Worm (Caenorhabditis elegans): ENCODE data around the gene glt-5.

The glt-5 gene

DNA sequence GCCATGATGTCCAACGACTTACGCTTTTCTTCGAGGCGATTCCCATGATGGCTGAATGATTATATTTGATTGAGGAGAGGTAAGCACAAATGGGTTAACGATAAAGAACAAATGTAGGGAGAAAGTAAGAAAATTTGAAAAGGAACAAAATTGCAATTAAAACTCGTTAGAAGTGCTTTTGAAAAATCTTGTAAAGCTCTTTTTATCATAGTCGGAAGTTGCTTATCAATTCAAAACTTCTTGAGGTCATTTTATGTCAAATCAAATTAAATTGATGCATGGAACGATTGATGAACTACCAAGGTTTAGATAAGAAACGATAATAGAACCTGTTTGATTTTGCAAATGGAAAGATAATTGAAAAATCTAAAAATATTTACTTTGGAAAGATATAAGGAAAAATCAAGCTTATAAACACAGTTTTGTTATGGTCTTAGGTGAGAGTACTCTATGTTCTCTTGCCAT, at the start of gene glt-5:
Gene glt-5 (minus strand): TSS at position 51 of the 465 bp plus-strand sequence.
- TF ChIP-seq aly-1 (tag; optimal IDR thresholded peaks at IDR 0.05) (no peak), tbx-37 (GFP tag; conservative IDR thresholded peaks at IDR 0.05) (no peak), B0310.2 (tag; optimal IDR thresholded peaks at IDR 0.05) (no peak), sea-1 (GFP tag; conservative IDR thresholded peaks at IDR 0.05) (no peak), ceh-36 (tag; optimal IDR thresholded peaks at IDR 0.05) (no peak), hmbx-1 (tag; optimal IDR thresholded peaks at IDR 0.05) (no peak), flt-1 (GFP tag; IDR thresholded peaks at IDR 0.05) (no peak), ceh-13 (GFP tag; optimal IDR thresholded peaks at IDR 0.05) (no peak), scrt-1 (GFP tag; IDR thresholded peaks at IDR 0.05) (no peak), hnd-1 (tag; optimal IDR thresholded peaks at IDR 0.05) (no peak), tra-4 (tag; optimal IDR thresholded peaks at IDR 0.05) (no peak), F13C5.2 (tag; optimal IDR thresholded peaks at IDR 0.05) (no peak)

DNA sequence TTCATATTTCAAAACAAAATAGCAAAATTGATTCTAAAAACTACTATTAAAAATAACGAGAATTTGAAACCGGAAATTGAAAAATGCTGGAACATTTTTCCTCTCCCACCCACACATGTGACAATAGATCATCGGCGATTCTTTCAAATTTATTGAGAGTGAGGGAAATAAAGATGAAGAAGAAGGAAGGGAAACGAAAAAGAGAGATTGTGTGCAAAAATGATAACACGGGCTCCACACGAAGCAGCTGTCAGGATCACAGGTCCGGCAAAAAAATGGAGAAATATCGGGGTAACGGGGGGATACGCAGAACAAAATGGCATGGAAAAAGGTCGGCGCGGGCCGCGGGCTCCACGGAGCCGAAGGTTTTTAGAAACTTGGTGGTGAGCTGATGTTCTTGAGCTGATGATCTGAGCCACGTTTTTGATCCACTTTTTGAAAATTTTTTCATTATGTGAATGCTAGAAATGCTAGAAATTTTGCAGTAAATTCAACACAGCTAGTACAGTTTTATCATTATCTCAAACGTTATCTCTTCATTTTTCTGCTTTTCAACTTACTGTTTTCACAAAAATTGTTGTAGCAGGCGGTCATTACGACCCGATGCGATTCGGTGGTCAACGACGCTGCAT, 49.1 kb upstream of the glt-5 start, which contains the start of gene shk-1:
Gene shk-1 (plus strand): TSS at position 582 of the 632 bp plus-strand sequence.
- TF ChIP-seq B0310.2 (tag; optimal IDR thresholded peaks at IDR 0.05) = no peak
- no peak for TF ChIP-seq tbx-11 (GFP tag; IDR thresholded peaks at IDR 0.05)
- no peak for TF ChIP-seq tra-4 (tag; optimal IDR thresholded peaks at IDR 0.05)
- no peak for TF ChIP-seq hmg-4 (GFP tag; optimal IDR thresholded peaks at IDR 0.05)
- TF ChIP-seq scrt-1 (GFP tag; IDR thresholded peaks at IDR 0.05) = no peak
- TF ChIP-seq ceh-36 (tag; optimal IDR thresholded peaks at IDR 0.05) = no peak
- TF ChIP-seq sea-1 (GFP tag; conservative IDR thresholded peaks at IDR 0.05) = no peak
- TF ChIP-seq ama-1 (optimal IDR thresholded peaks at IDR 0.05) = no peak
- TF ChIP-seq hmbx-1 (tag; optimal IDR thresholded peaks at IDR 0.05) = no peak
- no peak for TF ChIP-seq hnd-1 (tag; optimal IDR thresholded peaks at IDR 0.05)
- no peak for TF ChIP-seq pes-1 (GFP tag; IDR thresholded peaks at IDR 0.05)
- TF ChIP-seq tbx-37 (GFP tag; conservative IDR thresholded peaks at IDR 0.05) = no peak
- no peak for TF ChIP-seq flt-1 (GFP tag; IDR thresholded peaks at IDR 0.05)
- no peak for TF ChIP-seq ets-7 (tag; optimal IDR thresholded peaks at IDR 0.05)
- TF ChIP-seq ceh-13 (GFP tag; optimal IDR thresholded peaks at IDR 0.05) = no peak
- TF ChIP-seq F13C5.2 (tag; optimal IDR thresholded peaks at IDR 0.05) = no peak
- no peak for TF ChIP-seq aly-1 (tag; optimal IDR thresholded peaks at IDR 0.05)

DNA sequence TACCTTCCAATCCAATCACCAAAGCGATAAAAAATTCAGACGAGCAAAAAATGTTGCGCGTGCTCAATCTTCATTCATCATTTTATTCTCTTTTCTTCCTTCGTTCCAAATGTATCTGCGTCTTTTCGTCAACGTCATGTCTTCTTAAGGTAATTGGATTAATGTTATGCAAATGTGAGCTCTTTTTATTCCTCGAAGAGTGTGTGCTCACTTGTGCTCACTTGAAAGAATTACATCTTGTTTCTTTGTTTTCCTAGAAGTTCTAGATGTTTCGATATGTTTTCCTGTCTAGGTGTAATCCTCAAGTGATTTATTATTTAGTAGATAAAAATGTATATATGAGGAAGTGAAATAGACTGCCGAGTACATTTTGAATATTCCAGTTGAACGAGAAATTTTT, 46.7 kb upstream of the glt-5 start:
- no peak for TF ChIP-seq hmbx-1 (tag; optimal IDR thresholded peaks at IDR 0.05)
- no peak for TF ChIP-seq hnd-1 (tag; optimal IDR thresholded peaks at IDR 0.05)
- no peak for TF ChIP-seq pes-1 (GFP tag; IDR thresholded peaks at IDR 0.05)
- TF ChIP-seq ama-1 (optimal IDR thresholded peaks at IDR 0.05) = no peak
- no peak for TF ChIP-seq tbx-11 (GFP tag; IDR thresholded peaks at IDR 0.05)
- no peak for TF ChIP-seq ceh-36 (tag; optimal IDR thresholded peaks at IDR 0.05)
- no peak for TF ChIP-seq sea-1 (GFP tag; conservative IDR thresholded peaks at IDR 0.05)
- no peak for TF ChIP-seq aly-1 (tag; optimal IDR thresholded peaks at IDR 0.05)
- TF ChIP-seq tbx-37 (GFP tag; conservative IDR thresholded peaks at IDR 0.05) = no peak
- TF ChIP-seq B0310.2 (tag; optimal IDR thresholded peaks at IDR 0.05) = no peak
- TF ChIP-seq flt-1 (GFP tag; IDR thresholded peaks at IDR 0.05) = no peak

DNA sequence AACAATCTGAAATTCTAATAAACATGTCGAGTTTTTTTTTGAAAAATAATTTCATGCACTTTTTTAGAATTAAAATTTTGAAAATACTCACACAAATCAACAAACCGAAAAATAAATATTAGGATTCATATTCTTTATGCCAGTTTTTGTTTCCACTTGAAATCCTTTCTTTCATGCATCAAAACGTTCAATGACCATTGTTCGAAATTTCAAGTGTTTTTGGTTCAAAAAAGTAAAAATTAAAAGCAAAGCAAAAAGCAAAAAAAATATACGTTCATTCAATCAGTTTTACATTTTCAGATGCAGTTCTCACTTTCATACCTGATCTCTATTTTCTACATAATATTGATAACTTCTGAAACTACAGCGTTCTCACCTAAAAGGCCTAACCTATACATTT, 45.0 kb upstream of the glt-5 start, which contains the start of gene ZK1321.1:
Gene ZK1321.1 (plus strand): TSS at position 301 of the 400 bp plus-strand sequence.
- TF ChIP-seq F13C5.2 (tag; optimal IDR thresholded peaks at IDR 0.05) (no peak), tbx-37 (GFP tag; conservative IDR thresholded peaks at IDR 0.05) (no peak), ceh-13 (GFP tag; optimal IDR thresholded peaks at IDR 0.05) (no peak), ceh-36 (tag; optimal IDR thresholded peaks at IDR 0.05) (no peak), sea-1 (GFP tag; conservative IDR thresholded peaks at IDR 0.05) (no peak), hmg-4 (GFP tag; optimal IDR thresholded peaks at IDR 0.05) (no peak), hmbx-1 (tag; optimal IDR thresholded peaks at IDR 0.05) (no peak), scrt-1 (GFP tag; IDR thresholded peaks at IDR 0.05) (no peak), hnd-1 (tag; optimal IDR thresholded peaks at IDR 0.05) (no peak), aly-1 (tag; optimal IDR thresholded peaks at IDR 0.05) (no peak), ama-1 (optimal IDR thresholded peaks at IDR 0.05) (no peak), B0310.2 (tag; optimal IDR thresholded peaks at IDR 0.05) (no peak), flt-1 (GFP tag; IDR thresholded peaks at IDR 0.05) (no peak), ets-7 (tag; optimal IDR thresholded peaks at IDR 0.05) (no peak), tbx-11 (GFP tag; IDR thresholded peaks at IDR 0.05) (no peak), pes-1 (GFP tag; IDR thresholded peaks at IDR 0.05) (no peak), tra-4 (tag; optimal IDR thresholded peaks at IDR 0.05) (no peak)

DNA sequence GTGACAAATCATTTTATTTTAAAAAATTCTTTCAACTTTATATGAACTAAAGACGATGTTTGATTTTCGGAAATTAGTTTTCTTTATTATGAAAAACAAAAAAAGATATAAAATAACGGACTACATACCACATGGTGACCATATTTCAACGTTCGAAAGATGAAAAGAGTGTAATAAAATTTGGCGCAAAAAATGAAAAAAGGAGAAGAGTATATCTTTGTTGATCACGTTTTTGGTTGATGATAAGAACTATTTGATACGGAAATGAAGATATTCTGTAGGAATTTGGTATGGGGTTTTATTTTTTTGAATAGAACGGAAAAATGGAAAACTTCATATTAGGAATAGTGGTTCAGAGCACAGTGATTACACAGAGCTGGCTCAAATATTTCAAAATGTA, 44.4 kb upstream of the glt-5 start, which contains the start of gene Y53C12B.7:
Gene Y53C12B.7 (minus strand): TSS at position 163 of the 400 bp plus-strand sequence.
- TF ChIP-seq B0310.2 (tag; optimal IDR thresholded peaks at IDR 0.05) (no peak), ceh-36 (tag; optimal IDR thresholded peaks at IDR 0.05) (no peak), hmbx-1 (tag; optimal IDR thresholded peaks at IDR 0.05) (no peak)

DNA sequence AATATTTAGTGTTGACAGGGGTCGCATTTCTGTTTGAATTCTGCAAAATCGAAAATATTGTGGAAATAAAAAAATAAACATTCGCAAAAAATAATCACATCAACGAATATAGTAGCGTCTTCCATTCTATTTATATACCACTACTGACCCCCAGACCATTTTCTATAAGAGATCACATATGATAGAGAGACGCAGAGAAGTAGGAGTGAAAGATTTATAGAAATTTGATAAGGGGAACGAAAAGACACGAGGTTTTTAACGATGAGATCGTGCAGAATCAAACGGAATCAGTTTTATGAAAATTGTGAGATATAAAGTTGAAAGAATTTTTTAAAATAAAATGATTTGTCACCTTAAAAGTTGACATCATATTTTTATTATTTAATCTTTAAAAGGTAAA, 43.6 kb upstream of the glt-5 start:
- no peak for TF ChIP-seq tbx-37 (GFP tag; conservative IDR thresholded peaks at IDR 0.05)
- no peak for TF ChIP-seq ets-7 (tag; optimal IDR thresholded peaks at IDR 0.05)
- no peak for TF ChIP-seq F13C5.2 (tag; optimal IDR thresholded peaks at IDR 0.05)
- TF ChIP-seq hmbx-1 (tag; optimal IDR thresholded peaks at IDR 0.05) = no peak
- no peak for TF ChIP-seq ceh-36 (tag; optimal IDR thresholded peaks at IDR 0.05)
- TF ChIP-seq ama-1 (optimal IDR thresholded peaks at IDR 0.05) = no peak
- TF ChIP-seq hmg-4 (GFP tag; optimal IDR thresholded peaks at IDR 0.05) = no peak
- TF ChIP-seq hnd-1 (tag; optimal IDR thresholded peaks at IDR 0.05) = no peak
- no peak for TF ChIP-seq ceh-13 (GFP tag; optimal IDR thresholded peaks at IDR 0.05)
- TF ChIP-seq tbx-11 (GFP tag; IDR thresholded peaks at IDR 0.05) = no peak
- TF ChIP-seq scrt-1 (GFP tag; IDR thresholded peaks at IDR 0.05) = no peak
- TF ChIP-seq tra-4 (tag; optimal IDR thresholded peaks at IDR 0.05) = no peak

DNA sequence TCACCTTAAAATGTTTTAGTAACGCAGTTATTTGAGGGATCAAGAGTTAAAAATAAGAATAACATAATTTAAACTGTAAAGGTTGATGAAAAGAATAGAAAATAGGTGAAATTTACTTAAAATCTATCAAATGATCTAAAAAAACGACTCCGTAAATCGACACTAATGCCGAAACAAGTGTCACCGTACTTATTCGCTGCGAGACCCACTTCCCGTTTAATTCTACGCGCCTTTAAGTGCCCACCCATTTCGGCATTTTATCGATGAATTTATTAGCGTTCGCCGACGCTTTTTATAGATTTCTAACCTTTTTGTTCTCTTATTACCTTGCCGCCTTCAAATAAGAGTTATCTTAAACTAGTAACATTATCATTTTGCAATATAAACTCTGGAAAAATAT, 37.4 kb upstream of the glt-5 start, which contains the start of the genes Y53C12B.1 and nos-3:
Gene Y53C12B.1 (minus strand): TSS at position 10 of the 400 bp plus-strand sequence.
Gene nos-3 (plus strand): TSS at position 248 of the 400 bp plus-strand sequence.
- TF ChIP-seq B0310.2 (tag; optimal IDR thresholded peaks at IDR 0.05) = no peak
- no peak for TF ChIP-seq tra-4 (tag; optimal IDR thresholded peaks at IDR 0.05)
- TF ChIP-seq sea-1 (GFP tag; conservative IDR thresholded peaks at IDR 0.05) = no peak
- no peak for TF ChIP-seq hmbx-1 (tag; optimal IDR thresholded peaks at IDR 0.05)
- no peak for TF ChIP-seq scrt-1 (GFP tag; IDR thresholded peaks at IDR 0.05)
- no peak for TF ChIP-seq ceh-36 (tag; optimal IDR thresholded peaks at IDR 0.05)
- no peak for TF ChIP-seq tbx-37 (GFP tag; conservative IDR thresholded peaks at IDR 0.05)
- no peak for TF ChIP-seq ets-7 (tag; optimal IDR thresholded peaks at IDR 0.05)
- no peak for TF ChIP-seq tbx-11 (GFP tag; IDR thresholded peaks at IDR 0.05)
- no peak for TF ChIP-seq aly-1 (tag; optimal IDR thresholded peaks at IDR 0.05)
- no peak for TF ChIP-seq ama-1 (optimal IDR thresholded peaks at IDR 0.05)
- TF ChIP-seq hmg-4 (GFP tag; optimal IDR thresholded peaks at IDR 0.05) = no peak
- TF ChIP-seq F13C5.2 (tag; optimal IDR thresholded peaks at IDR 0.05) = no peak
- no peak for TF ChIP-seq ceh-13 (GFP tag; optimal IDR thresholded peaks at IDR 0.05)
- no peak for TF ChIP-seq pes-1 (GFP tag; IDR thresholded peaks at IDR 0.05)
- no peak for TF ChIP-seq hnd-1 (tag; optimal IDR thresholded peaks at IDR 0.05)

Data from whole organism, early embryonic.